Fruit fly (Drosophila melanogaster) whole organism, adult: Measurements from ENCODE around the gene Son.

ENCODE experiments used
- CG11617 ChIP-seq: fragments of 200-800 bp; sonication (Bioruptor generic); optimal IDR thresholded peaks from 2 replicates; lab custom pipeline; 2017; ENCODE audit warnings: mild to moderate bottlenecking, missing biosample characterization, missing genetic modification reagents, missing genetic modification characterization
- CG12768 ChIP-seq: fragments of 200-800 bp; sonication (Bioruptor generic); optimal IDR thresholded peaks from 2 replicates; lab custom pipeline; 2017; ENCODE audit warnings: missing biosample characterization, missing genetic modification characterization, mild to moderate bottlenecking, moderate library complexity, missing genetic modification reagents
- CG14711 ChIP-seq: fragments of 200-800 bp; sonication (Bioruptor generic); optimal IDR thresholded peaks from 2 replicates; lab custom pipeline; 2018; ENCODE audit warnings: missing biosample characterization, mild to moderate bottlenecking, missing genetic modification characterization, moderate library complexity
- CG1620 ChIP-seq: fragments of 200-800 bp; sonication (Bioruptor generic); optimal IDR thresholded peaks from 2 replicates; lab custom pipeline; 2016; ENCODE audit warnings: missing biosample characterization, missing genetic modification characterization
- CG33017 ChIP-seq: fragments of 200-800 bp; sonication (Bioruptor generic); optimal IDR thresholded peaks from 2 replicates; lab custom pipeline; 2018; ENCODE audit warnings: missing biosample characterization, mild to moderate bottlenecking, missing genetic modification characterization, moderate library complexity
- CG5204 ChIP-seq: fragments of 200-800 bp; sonication (Bioruptor generic); optimal IDR thresholded peaks from 2 replicates; lab custom pipeline; 2016; ENCODE audit warnings: missing biosample characterization, missing genetic modification characterization
- CG7045 ChIP-seq: fragments of 200-800 bp; sonication (Bioruptor generic); optimal IDR thresholded peaks from 2 replicates; lab custom pipeline; 2017; ENCODE audit warnings: missing biosample characterization, mild to moderate bottlenecking, missing genetic modification characterization
- CG7101 ChIP-seq: fragments of 200-800 bp; sonication (Bioruptor generic); optimal IDR thresholded peaks from 2 replicates; lab custom pipeline; 2018; ENCODE audit warnings: missing biosample characterization, mild to moderate bottlenecking, missing genetic modification characterization, moderate library complexity
- Clk ChIP-seq: fragments of 200-800 bp; sonication (Bioruptor generic); optimal IDR thresholded peaks from 2 replicates; lab custom pipeline; 2017; ENCODE audit warnings: missing biosample characterization, missing genetic modification characterization
- Crg-1 ChIP-seq: fragments of 200-800 bp; sonication (Bioruptor generic); optimal IDR thresholded peaks from 2 replicates; lab custom pipeline; 2016; ENCODE audit warnings: missing biosample characterization, missing genetic modification characterization
- Hr96 ChIP-seq: fragments of 200-800 bp; sonication (Bioruptor generic); optimal IDR thresholded peaks from 2 replicates; lab custom pipeline; 2016; ENCODE audit warnings: missing biosample characterization, missing genetic modification characterization
- Mnt ChIP-seq: fragments of 200-800 bp; sonication (Bioruptor generic); optimal IDR thresholded peaks from 2 replicates; lab custom pipeline; 2016; ENCODE audit warnings: missing biosample characterization, mild to moderate bottlenecking, missing genetic modification characterization
- bab1 ChIP-seq: fragments of 200-800 bp; sonication (Bioruptor generic); optimal IDR thresholded peaks from 3 replicates; lab custom pipeline; 2019; ENCODE audit warnings: missing biosample characterization, mild to moderate bottlenecking, missing genetic modification characterization, moderate library complexity
- cic ChIP-seq: fragments of 200-800 bp; sonication (Bioruptor generic); optimal IDR thresholded peaks from 2 replicates; lab custom pipeline; 2017; ENCODE audit warnings: missing biosample characterization, mild to moderate bottlenecking, missing genetic modification characterization, moderate library complexity
- cnc ChIP-seq, 2 experiments: fragments of >200 bp; optimal IDR thresholded peaks; 2 replicates each; lab custom pipeline; 2017
- kay ChIP-seq: fragments of 200-800 bp; sonication (Bioruptor generic); peaks from one replicate; lab custom pipeline; 2016; ENCODE audit warnings: missing biosample characterization, missing genetic modification characterization, borderline replicate concordance
- ovo ChIP-seq: fragments of 200-800 bp; sonication (Bioruptor generic); optimal IDR thresholded peaks from 2 replicates; lab custom pipeline; 2016; ENCODE audit warnings: missing biosample characterization, missing genetic modification characterization
- pad ChIP-seq: fragments of 200-800 bp; sonication (Bioruptor generic); optimal IDR thresholded peaks from 3 replicates; lab custom pipeline; 2017; ENCODE audit warnings: missing biosample characterization, missing genetic modification characterization, mild to moderate bottlenecking, moderate library complexity, missing genetic modification reagents
- tj ChIP-seq: fragments of 200-800 bp; sonication (Bioruptor generic); optimal IDR thresholded peaks from 3 replicates; lab custom pipeline; 2017; ENCODE audit warnings: missing biosample characterization, mild to moderate bottlenecking, missing genetic modification characterization, moderate library complexity
- toe ChIP-seq: fragments of 200-800 bp; sonication (Bioruptor generic); optimal IDR thresholded peaks from 2 replicates; lab custom pipeline; 2016; ENCODE audit warnings: missing biosample characterization, missing genetic modification characterization

The Son gene

dm6 chr3R:9559413-9560014, 18.3 kb upstream of the Son start, which contains the start of the genes AP-1mu and MBD-like:
Gene AP-1mu (minus strand): TSS chr3R:9559525.
Gene MBD-like (plus strand): TSS chr3R:9559760.
- TF ChIP-seq Crg-1 (GFP tag; lab: Kevin White, UChicago) (peak; percentile 86), CG1620 (GFP tag; lab: Kevin White, UChicago) (peak; percentile 91), cic (GFP tag; lab: Kevin White, UChicago) (peak; percentile 41), CG5204 (GFP tag; lab: Kevin White, UChicago) (no peak), Hr96 (GFP tag; lab: Kevin White, UChicago) (no peak), bab1 (GFP tag; lab: Kevin White, UChicago) (peak; percentile 75), kay (GFP tag; lab: Kevin White, UChicago) (no peak), Clk (GFP tag; lab: Kevin White, UChicago) (peak; percentile 25), pad (peak; percentile 71), CG7045 (GFP tag; lab: Kevin White, UChicago) (peak; percentile 61), ovo (peak; percentile 44), toe (GFP tag; lab: Kevin White, UChicago) (no peak), Mnt (GFP tag; lab: Kevin White, UChicago) (peak; percentile 74), CG12768 (GFP tag; lab: Kevin White, UChicago) (peak; percentile 74), CG33017 (peak; percentile 50), CG11617 (GFP tag; lab: Kevin White, UChicago) (peak; percentile 83), CG14711 (tag; lab: Kevin White, UChicago) (peak; percentile 60), cnc (optimal IDR thresholded peaks at IDR 0.05; lab: Kevin White, UChicago) (no peak), tj (peak; percentile 58), CG7101 (tag; lab: Kevin White, UChicago) (peak; percentile 78)

- TF ChIP-seq CG12768 (GFP tag; lab: Kevin White, UChicago), result no peak
- TF ChIP-seq tj, result no peak
Measured at dm6 chr3R:9561121-9561520, 16.7 kb upstream of the Son start.

- TF ChIP-seq CG33017 (peak; percentile 27), CG11617 (GFP tag; lab: Kevin White, UChicago) (peak; percentile 70), cic (GFP tag; lab: Kevin White, UChicago) (no peak), bab1 (GFP tag; lab: Kevin White, UChicago) (peak; percentile 57), cnc (optimal IDR thresholded peaks at IDR 0.05; lab: Kevin White, UChicago) (no peak), Clk (GFP tag; lab: Kevin White, UChicago) (no peak), CG1620 (GFP tag; lab: Kevin White, UChicago) (peak; percentile 75), tj (peak; percentile 26), toe (GFP tag; lab: Kevin White, UChicago) (no peak), kay (GFP tag; lab: Kevin White, UChicago) (no peak), CG7045 (GFP tag; lab: Kevin White, UChicago) (peak; percentile 28), Crg-1 (GFP tag; lab: Kevin White, UChicago) (peak; percentile 37), CG5204 (GFP tag; lab: Kevin White, UChicago) (no peak), CG7101 (tag; lab: Kevin White, UChicago) (peak; percentile 63), CG14711 (tag; lab: Kevin White, UChicago) (peak; percentile 74), Mnt (GFP tag; lab: Kevin White, UChicago) (peak; percentile 82), CG12768 (GFP tag; lab: Kevin White, UChicago) (peak; percentile 32), pad (no peak), ovo (peak; percentile 56), Hr96 (GFP tag; lab: Kevin White, UChicago) (no peak)
Measured at dm6 chr3R:9563240-9563992, 14.4 kb upstream of the Son start, which contains the start of the genes CG9393 and Vps45. Gene CG9393 (minus strand): TSS chr3R:9563673. Gene Vps45 (plus strand): TSS chr3R:9563924.

DNA sequence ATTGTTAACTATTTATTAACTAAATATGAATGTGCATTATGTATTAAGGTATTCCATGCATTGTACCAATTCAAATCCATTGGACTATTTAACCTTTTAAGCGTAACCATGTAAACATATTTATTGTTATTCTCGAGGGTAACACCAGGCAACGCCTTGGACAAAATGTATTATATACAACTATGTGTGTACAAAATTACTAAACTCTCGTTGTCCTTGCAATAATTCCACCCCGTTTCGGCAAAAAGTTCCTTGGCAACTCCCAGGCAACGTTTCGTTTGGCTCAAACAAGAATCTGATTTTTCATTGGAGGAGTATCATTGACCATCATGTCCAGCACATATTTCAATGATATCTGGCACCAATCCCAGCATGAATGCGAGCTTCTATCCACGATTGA, 11.9 kb upstream of the Son start, which contains the start of gene CG16789:
CG16789 (plus strand) TSS at position 301 of the 400 bp plus-strand sequence.
- TF ChIP-seq cic (GFP tag; lab: Kevin White, UChicago), result no peak
- no peak for TF ChIP-seq ovo

DNA sequence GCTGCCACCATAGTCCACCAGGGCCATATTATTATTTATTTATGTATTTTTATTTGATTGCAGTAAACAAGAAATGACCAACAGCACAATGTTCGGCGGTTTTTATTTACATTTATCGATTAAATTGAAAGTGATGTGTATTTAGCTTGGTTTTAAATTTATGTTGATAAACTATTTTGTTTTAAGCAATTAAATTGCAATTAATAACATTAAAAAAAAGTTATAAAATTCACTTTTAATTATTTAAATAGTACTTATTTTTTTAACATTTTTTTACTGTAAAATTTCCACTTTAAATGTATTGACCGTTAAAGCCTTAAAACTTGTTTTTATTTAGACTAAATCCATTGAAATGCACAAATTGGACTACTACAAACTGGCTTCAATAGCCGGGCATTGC, 7.7 kb upstream of the Son start, which contains the start of gene CG16790:
CG16790 (minus strand) TSS at position 101 of the 400 bp plus-strand sequence.
- no peak for TF ChIP-seq CG11617 (GFP tag; lab: Kevin White, UChicago)
- no peak for TF ChIP-seq CG1620 (GFP tag; lab: Kevin White, UChicago)
- TF ChIP-seq Clk (GFP tag; lab: Kevin White, UChicago), result no peak
- TF ChIP-seq Hr96 (GFP tag; lab: Kevin White, UChicago), result no peak
- TF ChIP-seq CG7101 (tag; lab: Kevin White, UChicago), result no peak
- TF ChIP-seq toe (GFP tag; lab: Kevin White, UChicago), result no peak
- no peak for TF ChIP-seq CG12768 (GFP tag; lab: Kevin White, UChicago)
- TF ChIP-seq tj, result no peak
- no peak for TF ChIP-seq CG7045 (GFP tag; lab: Kevin White, UChicago)
- TF ChIP-seq CG14711 (tag; lab: Kevin White, UChicago), result no peak

DNA sequence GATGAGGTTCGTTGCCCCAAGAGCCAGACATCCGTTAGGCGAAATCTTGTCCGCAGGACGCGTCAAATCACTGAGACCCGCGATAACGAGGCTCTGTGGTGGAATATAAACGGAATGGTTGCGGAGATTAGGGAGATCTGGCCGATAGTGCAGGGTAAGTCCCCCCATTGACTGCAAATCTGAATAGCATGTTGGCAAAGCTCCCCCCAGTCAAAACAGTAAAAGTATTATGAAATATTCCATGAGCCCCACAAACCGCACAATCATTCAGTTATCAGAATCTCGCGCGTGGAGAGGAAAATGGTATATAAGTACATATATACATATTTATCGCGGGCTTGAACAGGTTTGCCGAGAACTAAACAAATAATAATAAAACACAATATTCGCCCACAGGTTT, 7.2 kb upstream of the Son start:
- TF ChIP-seq CG11617 (GFP tag; lab: Kevin White, UChicago) (no peak), Hr96 (GFP tag; lab: Kevin White, UChicago) (no peak), bab1 (GFP tag; lab: Kevin White, UChicago) (no peak), Mnt (GFP tag; lab: Kevin White, UChicago) (peak; percentile 30), CG7101 (tag; lab: Kevin White, UChicago) (no peak), CG14711 (tag; lab: Kevin White, UChicago) (no peak), CG12768 (GFP tag; lab: Kevin White, UChicago) (peak; percentile 13), Crg-1 (GFP tag; lab: Kevin White, UChicago) (no peak), toe (GFP tag; lab: Kevin White, UChicago) (no peak), CG1620 (GFP tag; lab: Kevin White, UChicago) (no peak), CG7045 (GFP tag; lab: Kevin White, UChicago) (no peak), kay (GFP tag; lab: Kevin White, UChicago) (no peak), pad (no peak), CG5204 (GFP tag; lab: Kevin White, UChicago) (no peak), Clk (GFP tag; lab: Kevin White, UChicago) (no peak), ovo (no peak), cnc (optimal IDR thresholded peaks at IDR 0.05; lab: Kevin White, UChicago) (peak in 1 of 2 experiments; percentile 78), CG33017 (peak; percentile 10), cic (GFP tag; lab: Kevin White, UChicago) (peak; percentile 94), tj (no peak)
